Worm (Caenorhabditis elegans): ENCODE measurements around the gene F14H8.2.

- TF ChIP-seq flt-1 (GFP tag; IDR thresholded peaks at IDR 0.05) (no peak), klf-2 (GFP tag; conservative IDR thresholded peaks at IDR 0.05) (no peak), cog-1 (tag; optimal IDR thresholded peaks at IDR 0.05) (no peak)
Measured at ce11 chrV:15012542-15013301, 7.4 kb downstream of the F14H8.2 start.

Data from whole organism, midembryonic.